Worm (Caenorhabditis elegans) whole organism, midembryonic: ENCODE results near the gene ZC404.1.

ENCODE experiments used
- T22C8.4 ChIP-seq: fragments of 200-800 bp; sonication (Bioruptor generic); IDR thresholded peaks from 2 replicates; pipeline ENCODE4 v1.3.6; 2022; ENCODE audit warnings: missing genetic modification characterization, missing compliant biosample characterization
- cog-1 ChIP-seq: sonication (generic microtip); optimal IDR thresholded peaks from 2 replicates; lab custom pipeline; 2016; ENCODE audit warnings: missing genetic modification characterization, missing compliant biosample characterization
- flt-1 ChIP-seq: fragments of 200-800 bp; sonication (Bioruptor generic); IDR thresholded peaks from 2 replicates; pipeline ENCODE4 v1.3.6; 2022; ENCODE audit warnings: missing genetic modification characterization, missing compliant biosample characterization
- klf-2 ChIP-seq: fragments of 200-800 bp; sonication (Bioruptor generic); conservative IDR thresholded peaks from 2 replicates; pipeline ENCODE4 v1.3.6; 2022; ENCODE audit warnings: missing genetic modification reagents, missing genetic modification characterization, missing compliant biosample characterization
- med-1 ChIP-seq: sonication (generic microtip); optimal IDR thresholded peaks from 2 replicates; lab custom pipeline; 2017; ENCODE audit warnings: missing genetic modification characterization, mild to moderate bottlenecking, missing compliant biosample characterization, antibody characterized with exemption, missing genetic modification reagents; ENCODE audit not compliant: insufficient read depth
- ref-1 ChIP-seq: fragments of 200-800 bp; sonication (Bioruptor generic); conservative IDR thresholded peaks from 2 replicates; pipeline ENCODE4 v1.3.6; 2022; ENCODE audit warnings: missing genetic modification reagents, missing genetic modification characterization, missing compliant biosample characterization
- tab-1 ChIP-seq: fragments of 200-800 bp; sonication (Bioruptor generic); IDR thresholded peaks from 2 replicates; pipeline ENCODE4 v1.3.6; 2022; ENCODE audit warnings: missing genetic modification characterization, missing compliant biosample characterization
- ztf-23 ChIP-seq: fragments of 200-800 bp; sonication (Bioruptor generic); IDR thresholded peaks from 2 replicates; pipeline ENCODE4 v1.3.6; 2022; ENCODE audit warnings: missing genetic modification reagents, missing genetic modification characterization, missing compliant biosample characterization
- ztf-29 ChIP-seq: fragments of 200-800 bp; sonication (Bioruptor generic); IDR thresholded peaks from 2 replicates; pipeline ENCODE4 v1.3.6; 2022; ENCODE audit warnings: missing genetic modification reagents, missing genetic modification characterization, missing compliant biosample characterization

Gene ZC404.1

ce11 chrV:6792565-6792964 lies 1.4 kb upstream of the ZC404.1 start, which contains the start of gene gck-2:
Gene gck-2 (minus strand): TSS chrV:6792665.
- TF ChIP-seq med-1 (GFP tag; lab: Kevin White, UChicago) (no peak), ztf-29 (no peak), cog-1 (tag; lab: Kevin White, UChicago) (no peak), ztf-23 (GFP tag; lab: Robert Waterston, UW) (no peak), tab-1 (GFP tag; lab: Robert Waterston, UW) (no peak), klf-2 (GFP tag; lab: Robert Waterston, UW) (no peak), ref-1 (GFP tag; lab: Robert Waterston, UW) (no peak), flt-1 (GFP tag; lab: Robert Waterston, UW) (no peak), T22C8.4 (GFP tag; lab: Robert Waterston, UW) (no peak)

DNA sequence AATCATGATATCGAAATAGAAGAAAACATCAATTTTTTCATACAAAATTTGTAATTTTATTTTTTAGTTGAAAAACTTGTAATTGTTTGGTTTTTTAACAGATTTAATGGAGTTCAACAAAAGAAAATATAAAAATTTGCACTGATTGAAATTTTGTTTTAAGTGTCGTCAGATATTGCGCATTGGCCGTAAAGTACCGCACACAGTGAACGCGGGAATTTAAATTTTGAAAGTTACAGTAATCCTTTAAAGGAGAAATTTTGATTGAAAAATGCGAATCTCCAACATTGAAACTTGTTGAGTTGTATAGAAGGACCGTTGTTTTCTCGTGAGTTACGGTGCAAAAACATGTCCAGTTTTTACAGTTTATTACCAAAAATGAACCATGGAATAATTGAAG lies 1.0 kb upstream of the ZC404.1 start:
- TF ChIP-seq ztf-23 (GFP tag; lab: Robert Waterston, UW) (no peak), ztf-29 (no peak), ref-1 (GFP tag; lab: Robert Waterston, UW) (no peak), tab-1 (GFP tag; lab: Robert Waterston, UW) (no peak), T22C8.4 (GFP tag; lab: Robert Waterston, UW) (no peak)

ce11 chrV:6796264-6796663 lies 2.3 kb downstream of the ZC404.1 start:
- no peak for TF ChIP-seq flt-1 (GFP tag; lab: Robert Waterston, UW)
- TF ChIP-seq ztf-23 (GFP tag; lab: Robert Waterston, UW), result no peak
- TF ChIP-seq tab-1 (GFP tag; lab: Robert Waterston, UW), result no peak
- no peak for TF ChIP-seq ref-1 (GFP tag; lab: Robert Waterston, UW)
- TF ChIP-seq med-1 (GFP tag; lab: Kevin White, UChicago), result no peak
- TF ChIP-seq T22C8.4 (GFP tag; lab: Robert Waterston, UW), result no peak
- no peak for TF ChIP-seq klf-2 (GFP tag; lab: Robert Waterston, UW)
- no peak for TF ChIP-seq cog-1 (tag; lab: Kevin White, UChicago)
- no peak for TF ChIP-seq ztf-29

- peak; percentile 65 for TF ChIP-seq cog-1 (tag; lab: Kevin White, UChicago)
- no peak for TF ChIP-seq ztf-29
Observed at ce11 chrV:6796894-6797293, 2.9 kb downstream of the ZC404.1 start.

ce11 chrV:6799564-6799963 lies 5.6 kb downstream of the ZC404.1 start, which contains the start of gene dmsr-9:
Gene dmsr-9 (minus strand): TSS chrV:6799664.
- TF ChIP-seq ztf-23 (GFP tag; lab: Robert Waterston, UW), result no peak
- no peak for TF ChIP-seq klf-2 (GFP tag; lab: Robert Waterston, UW)
- no peak for TF ChIP-seq tab-1 (GFP tag; lab: Robert Waterston, UW)
- no peak for TF ChIP-seq ztf-29
- no peak for TF ChIP-seq flt-1 (GFP tag; lab: Robert Waterston, UW)
- TF ChIP-seq med-1 (GFP tag; lab: Kevin White, UChicago), result no peak
- TF ChIP-seq ref-1 (GFP tag; lab: Robert Waterston, UW), result no peak
- TF ChIP-seq cog-1 (tag; lab: Kevin White, UChicago), result no peak
- TF ChIP-seq T22C8.4 (GFP tag; lab: Robert Waterston, UW), result no peak

ce11 chrV:6801850-6802249 lies 7.9 kb downstream of the ZC404.1 start, which contains the start of gene dmsr-10:
Gene dmsr-10 (minus strand): TSS chrV:6801950.
- TF ChIP-seq T22C8.4 (GFP tag; lab: Robert Waterston, UW), result no peak
- no peak for TF ChIP-seq ztf-23 (GFP tag; lab: Robert Waterston, UW)
- no peak for TF ChIP-seq ztf-29
- TF ChIP-seq klf-2 (GFP tag; lab: Robert Waterston, UW), result no peak
- no peak for TF ChIP-seq tab-1 (GFP tag; lab: Robert Waterston, UW)
- TF ChIP-seq cog-1 (tag; lab: Kevin White, UChicago), result no peak
- no peak for TF ChIP-seq med-1 (GFP tag; lab: Kevin White, UChicago)
- TF ChIP-seq ref-1 (GFP tag; lab: Robert Waterston, UW), result no peak
- TF ChIP-seq flt-1 (GFP tag; lab: Robert Waterston, UW), result no peak

DNA sequence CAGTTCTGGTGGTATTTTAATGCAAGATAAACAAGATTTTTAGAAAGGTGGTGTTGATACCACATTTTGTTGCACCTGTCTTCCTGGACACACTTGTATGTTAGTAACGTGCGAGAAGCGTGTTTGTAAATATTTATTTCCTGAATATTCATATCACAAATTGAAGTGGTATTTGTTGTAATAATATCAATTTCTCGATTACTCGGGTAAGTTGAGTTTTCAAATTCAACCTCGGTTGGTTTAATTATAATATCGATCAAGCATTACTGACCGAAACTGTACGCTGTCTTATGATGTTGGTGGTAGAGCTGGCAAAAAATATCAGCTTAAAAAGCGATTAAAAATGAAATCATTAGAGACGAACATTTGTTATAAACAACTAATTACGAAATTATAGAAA lies 10.0 kb downstream of the ZC404.1 start, which contains the start of gene dmsr-11:
dmsr-11 (minus strand) TSS at position 101 of the 400 bp plus-strand sequence.
- TF ChIP-seq ztf-23 (GFP tag; lab: Robert Waterston, UW) (no peak), ztf-29 (no peak), ref-1 (GFP tag; lab: Robert Waterston, UW) (no peak), tab-1 (GFP tag; lab: Robert Waterston, UW) (no peak), T22C8.4 (GFP tag; lab: Robert Waterston, UW) (no peak), klf-2 (GFP tag; lab: Robert Waterston, UW) (no peak), med-1 (GFP tag; lab: Kevin White, UChicago) (no peak), flt-1 (GFP tag; lab: Robert Waterston, UW) (no peak), cog-1 (tag; lab: Kevin White, UChicago) (no peak)

- TF ChIP-seq tab-1 (GFP tag; lab: Robert Waterston, UW) (no peak), ztf-29 (no peak), ref-1 (GFP tag; lab: Robert Waterston, UW) (no peak), med-1 (GFP tag; lab: Kevin White, UChicago) (no peak), cog-1 (tag; lab: Kevin White, UChicago) (no peak), flt-1 (GFP tag; lab: Robert Waterston, UW) (no peak), klf-2 (GFP tag; lab: Robert Waterston, UW) (no peak), T22C8.4 (GFP tag; lab: Robert Waterston, UW) (no peak), ztf-23 (GFP tag; lab: Robert Waterston, UW) (no peak)
Observed at ce11 chrV:6806340-6806739, 12.4 kb downstream of the ZC404.1 start, which contains the start of gene dmsr-12. Gene dmsr-12 (minus strand): TSS chrV:6806440.

ce11 chrV:6808962-6809361 lies 15.0 kb downstream of the ZC404.1 start, which contains the start of gene dmsr-16:
Gene dmsr-16 (minus strand): TSS chrV:6809062.
- TF ChIP-seq T22C8.4 (GFP tag; lab: Robert Waterston, UW), result no peak
- no peak for TF ChIP-seq ztf-29
- TF ChIP-seq flt-1 (GFP tag; lab: Robert Waterston, UW), result no peak
- TF ChIP-seq cog-1 (tag; lab: Kevin White, UChicago), result no peak
- no peak for TF ChIP-seq tab-1 (GFP tag; lab: Robert Waterston, UW)
- TF ChIP-seq klf-2 (GFP tag; lab: Robert Waterston, UW), result no peak
- no peak for TF ChIP-seq ref-1 (GFP tag; lab: Robert Waterston, UW)
- TF ChIP-seq ztf-23 (GFP tag; lab: Robert Waterston, UW), result no peak
- TF ChIP-seq med-1 (GFP tag; lab: Kevin White, UChicago), result no peak
